Worm (Caenorhabditis elegans): ENCODE results near the gene clec-29.

DNA sequence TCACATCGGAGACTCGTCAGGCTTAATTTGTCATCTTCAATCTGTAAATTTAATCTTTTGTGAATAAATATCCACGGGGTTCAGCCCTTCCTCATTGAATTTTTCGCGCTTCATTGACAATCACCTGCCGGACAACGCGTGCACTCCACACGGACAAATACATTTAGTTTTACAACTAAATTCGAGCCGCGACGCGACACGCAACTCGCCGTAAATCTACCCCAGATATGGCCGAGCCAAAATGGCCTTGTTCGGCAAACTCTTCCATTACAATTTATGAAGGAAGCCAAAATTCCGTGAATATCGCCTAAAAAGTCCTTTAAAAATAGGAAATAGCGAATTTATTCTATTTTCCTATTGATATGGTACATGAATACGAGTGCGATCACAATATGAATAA, 5.8 kb upstream of the clec-29 start:
- no peak for TF ChIP-seq tab-1 (GFP tag; IDR thresholded peaks at IDR 0.05)
- TF ChIP-seq med-1 (GFP tag; optimal IDR thresholded peaks at IDR 0.05; ENCODE audit: insufficient read depth) = no peak
